Worm (Caenorhabditis elegans) whole organism, late embryonic: ENCODE data around the gene srb-19.

Experiments
- C08G9.2 ChIP-seq: sonication (generic microtip); optimal IDR thresholded peaks from 2 replicates; lab custom pipeline; 2016; ENCODE audit warnings: mild to moderate bottlenecking, missing genetic modification characterization, moderate library complexity, missing compliant biosample characterization
- C38D4.7 ChIP-seq: fragments of 200-800 bp; sonication (Bioruptor generic); optimal IDR thresholded peaks from 2 replicates; lab custom pipeline; 2018; ENCODE audit warnings: mild to moderate bottlenecking, missing genetic modification characterization, moderate library complexity, missing compliant biosample characterization
- Y22D7AL.16 ChIP-seq: sonication (generic microtip); optimal IDR thresholded peaks from 2 replicates; lab custom pipeline; 2016; ENCODE audit warnings: missing genetic modification characterization, missing compliant biosample characterization
- ahr-1 ChIP-seq: sonication (generic microtip); optimal IDR thresholded peaks from 2 replicates; lab custom pipeline; 2016; ENCODE audit warnings: missing genetic modification characterization, missing compliant biosample characterization
- ceh-14 ChIP-seq: sonication (generic microtip); optimal IDR thresholded peaks from 2 replicates; lab custom pipeline; 2016; ENCODE audit warnings: missing genotype, missing genetic modification characterization, missing compliant biosample characterization
- ceh-2 ChIP-seq: sonication (generic microtip); optimal IDR thresholded peaks from 2 replicates; lab custom pipeline; 2016; ENCODE audit warnings: missing genotype, missing genetic modification characterization, missing compliant biosample characterization
- ceh-22 ChIP-seq: sonication (generic microtip); optimal IDR thresholded peaks from 2 replicates; lab custom pipeline; 2017; ENCODE audit warnings: missing biosample characterization, missing genetic modification characterization
- ceh-24 ChIP-seq: sonication (generic microtip); optimal IDR thresholded peaks from 2 replicates; lab custom pipeline; 2016; ENCODE audit warnings: mild to moderate bottlenecking, missing genetic modification characterization, missing compliant biosample characterization
- ceh-30 ChIP-seq: fragments of 150-350 bp; optimal IDR thresholded peaks from 2 replicates; lab custom pipeline; 2014; ENCODE audit warnings: missing biosample characterization, missing genetic modification characterization
- ceh-31 ChIP-seq: sonication (generic microtip); optimal IDR thresholded peaks from 2 replicates; lab custom pipeline; 2016; ENCODE audit warnings: missing genetic modification characterization, missing compliant biosample characterization
- ceh-34 ChIP-seq: sonication (generic microtip); optimal IDR thresholded peaks from 2 replicates; lab custom pipeline; 2016; ENCODE audit warnings: mild to moderate bottlenecking, missing genetic modification characterization, missing compliant biosample characterization
- ceh-45 ChIP-seq: fragments of 200-800 bp; sonication (Bioruptor generic); IDR thresholded peaks from 2 replicates; pipeline ENCODE4 v1.3.6; 2022; ENCODE audit warnings: missing genetic modification reagents, missing genetic modification characterization, missing compliant biosample characterization
- ceh-9 ChIP-seq: sonication (generic microtip); optimal IDR thresholded peaks from 2 replicates; lab custom pipeline; 2016; ENCODE audit warnings: mild to moderate bottlenecking, missing genetic modification characterization, inconsistent platforms, missing compliant biosample characterization
- elt-4 ChIP-seq: sonication (generic microtip); optimal IDR thresholded peaks from 2 replicates; lab custom pipeline; 2016; ENCODE audit warnings: missing genetic modification characterization, missing compliant biosample characterization
- fkh-10 ChIP-seq: fragments of 150-350 bp; optimal IDR thresholded peaks from 2 replicates; lab custom pipeline; 2014; ENCODE audit warnings: missing biosample characterization, missing genetic modification reagents, missing genetic modification characterization
- gmeb-2 ChIP-seq: sonication (generic microtip); optimal IDR thresholded peaks from 2 replicates; lab custom pipeline; 2016; ENCODE audit warnings: missing genetic modification characterization, inconsistent platforms, missing compliant biosample characterization
- hlh-13 ChIP-seq: fragments of 200-800 bp; sonication (Bioruptor generic); optimal IDR thresholded peaks from 2 replicates; lab custom pipeline; 2018; ENCODE audit warnings: mild to moderate bottlenecking, missing genetic modification characterization, missing compliant biosample characterization
- hlh-15 ChIP-seq: sonication (generic microtip); optimal IDR thresholded peaks from 2 replicates; lab custom pipeline; 2016; ENCODE audit warnings: missing genetic modification characterization, missing compliant biosample characterization
- hlh-30 ChIP-seq: sonication (generic microtip); optimal IDR thresholded peaks from 2 replicates; lab custom pipeline; 2017; ENCODE audit warnings: antibody characterized with exemption, missing genetic modification characterization, missing compliant biosample characterization; ENCODE audit not compliant: insufficient read depth
- hlh-6 ChIP-seq: sonication (generic microtip); optimal IDR thresholded peaks from 2 replicates; lab custom pipeline; 2016; ENCODE audit warnings: missing genotype, missing genetic modification characterization, missing compliant biosample characterization
- lin-11 ChIP-seq: fragments of 200-800 bp; sonication (Bioruptor generic); optimal IDR thresholded peaks from 2 replicates; lab custom pipeline; 2018; ENCODE audit warnings: mild to moderate bottlenecking, missing genetic modification characterization, missing compliant biosample characterization
- mec-3 ChIP-seq: sonication (generic microtip); optimal IDR thresholded peaks from 2 replicates; lab custom pipeline; 2016; ENCODE audit warnings: borderline replicate concordance, missing genetic modification characterization, missing compliant biosample characterization
- nfya-1 ChIP-seq: sonication (generic microtip); optimal IDR thresholded peaks from 2 replicates; lab custom pipeline; 2017; ENCODE audit warnings: missing genetic modification characterization, mild to moderate bottlenecking, missing compliant biosample characterization, antibody characterized with exemption, moderate library complexity
- npax-4 ChIP-seq: sonication (generic microtip); optimal IDR thresholded peaks from 2 replicates; lab custom pipeline; 2016; ENCODE audit warnings: missing genetic modification characterization, missing compliant biosample characterization
- odd-2 ChIP-seq: sonication (generic microtip); optimal IDR thresholded peaks from 2 replicates; lab custom pipeline; 2017; ENCODE audit warnings: antibody characterized with exemption, mild to moderate bottlenecking, missing genetic modification characterization, missing compliant biosample characterization
- pag-3 ChIP-seq: sonication (generic microtip); optimal IDR thresholded peaks from 2 replicates; lab custom pipeline; 2016; ENCODE audit warnings: missing compliant biosample characterization, missing genetic modification characterization, borderline replicate concordance
- pat-9 ChIP-seq: fragments of 200-800 bp; sonication (Bioruptor generic); optimal IDR thresholded peaks from 2 replicates; lab custom pipeline; 2018; ENCODE audit warnings: mild to moderate bottlenecking, missing genetic modification characterization, moderate library complexity, missing compliant biosample characterization
- pax-1 ChIP-seq: fragments of 150-350 bp; optimal IDR thresholded peaks from 2 replicates; lab custom pipeline; 2014; ENCODE audit warnings: missing biosample characterization, missing genetic modification characterization
- pha-2 ChIP-seq: sonication (generic microtip); optimal IDR thresholded peaks from 2 replicates; lab custom pipeline; 2017; ENCODE audit warnings: mild to moderate bottlenecking, missing genetic modification characterization, missing compliant biosample characterization
- pqm-1 ChIP-seq: sonication (generic microtip); optimal IDR thresholded peaks from 2 replicates; lab custom pipeline; 2016; ENCODE audit warnings: missing genetic modification characterization, missing compliant biosample characterization
- pros-1 ChIP-seq: fragments of 150-350 bp; optimal IDR thresholded peaks from 2 replicates; lab custom pipeline; 2014; ENCODE audit warnings: missing biosample characterization, missing genetic modification reagents, missing genetic modification characterization
- rnt-1 ChIP-seq: sonication (generic microtip); optimal IDR thresholded peaks from 2 replicates; lab custom pipeline; 2016; ENCODE audit warnings: missing genetic modification characterization, missing compliant biosample characterization
- sox-2 ChIP-seq: fragments of 200-800 bp; sonication (Bioruptor generic); IDR thresholded peaks from 2 replicates; pipeline ENCODE4 v1.3.6; 2022; ENCODE audit warnings: missing genetic modification reagents, missing genetic modification characterization, missing compliant biosample characterization
- syd-9 ChIP-seq: sonication (generic microtip); optimal IDR thresholded peaks from 2 replicates; lab custom pipeline; 2016; ENCODE audit warnings: mild to moderate bottlenecking, missing genetic modification characterization, moderate library complexity, missing compliant biosample characterization
- tbx-2 ChIP-seq: sonication (generic microtip); optimal IDR thresholded peaks from 2 replicates; lab custom pipeline; 2016; ENCODE audit warnings: missing genetic modification characterization, missing compliant biosample characterization
- tbx-7 ChIP-seq: sonication (generic microtip); optimal IDR thresholded peaks from 2 replicates; lab custom pipeline; 2016; ENCODE audit warnings: missing genotype, missing genetic modification characterization, missing compliant biosample characterization
- ttx-3 ChIP-seq: sonication (generic microtip); optimal IDR thresholded peaks from 2 replicates; lab custom pipeline; 2016; ENCODE audit warnings: missing genetic modification reagents, missing genetic modification characterization, missing compliant biosample characterization
- unc-86 ChIP-seq: sonication (generic microtip); optimal IDR thresholded peaks from 2 replicates; lab custom pipeline; 2016; ENCODE audit warnings: missing genetic modification characterization, missing compliant biosample characterization
- zip-5 ChIP-seq: sonication (generic microtip); optimal IDR thresholded peaks from 2 replicates; lab custom pipeline; 2016; ENCODE audit warnings: missing genetic modification characterization, missing compliant biosample characterization

srb-19 gene

DNA sequence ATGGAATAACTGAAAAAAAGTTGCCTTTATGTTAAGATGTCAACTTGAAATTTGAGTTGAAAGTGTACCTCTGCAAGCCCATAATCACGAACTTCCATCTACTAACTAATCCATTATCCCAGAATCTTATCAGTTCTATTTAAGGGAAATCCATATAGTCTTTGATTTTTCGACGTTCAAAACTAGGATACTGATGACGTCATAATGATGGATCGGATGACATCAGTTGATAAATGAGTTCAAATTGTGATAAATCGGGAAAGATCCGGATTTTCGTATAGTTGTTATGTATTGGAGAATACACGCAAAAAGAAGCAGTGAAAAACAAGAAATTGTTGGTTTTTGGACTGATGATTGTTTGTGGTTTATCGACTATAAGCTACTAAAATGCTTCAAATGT, 23.8 kb upstream of the srb-19 start:
- no peak for TF ChIP-seq hlh-30 (tag; lab: Kevin White, UChicago)
- no peak for TF ChIP-seq gmeb-2 (tag; lab: Kevin White, UChicago)
- TF ChIP-seq C08G9.2 (tag; lab: Kevin White, UChicago), result no peak
- no peak for TF ChIP-seq pqm-1
- no peak for TF ChIP-seq ceh-2 (tag; lab: Kevin White, UChicago)
- TF ChIP-seq ahr-1 (tag; lab: Kevin White, UChicago), result no peak
- TF ChIP-seq elt-4, result no peak
- TF ChIP-seq ceh-31 (tag; lab: Kevin White, UChicago), result no peak

DNA sequence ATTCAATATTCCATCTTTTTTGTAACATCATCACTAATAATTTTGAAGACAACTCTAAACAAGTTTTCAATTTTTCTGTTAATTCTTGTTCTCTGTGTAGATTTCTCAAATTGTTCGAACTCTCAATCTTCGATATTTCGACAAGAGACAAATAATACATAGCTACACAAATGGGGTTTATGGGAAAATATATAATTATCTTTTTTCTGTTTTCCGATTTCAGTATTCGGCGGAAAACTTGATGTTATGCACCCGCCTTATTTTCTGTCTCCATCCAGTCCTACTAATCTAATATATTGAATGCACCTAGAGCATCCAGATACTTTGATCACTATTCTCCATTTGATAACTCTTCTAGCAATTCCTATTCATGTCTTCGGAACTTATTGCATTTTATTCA, 19.0 kb upstream of the srb-19 start, which contains the start of gene srh-268:
TSS of gene srh-268 (plus strand) at position 301 of the 400 bp plus-strand sequence.
- TF ChIP-seq pha-2 (no peak), nfya-1 (tag; lab: Kevin White, UChicago) (no peak), ttx-3 (no peak), tbx-7 (tag; lab: Kevin White, UChicago) (no peak), zip-5 (tag; lab: Kevin White, UChicago) (no peak), hlh-15 (tag; lab: Kevin White, UChicago) (no peak), ceh-24 (tag; lab: Kevin White, UChicago) (no peak), C08G9.2 (tag; lab: Kevin White, UChicago) (no peak), C38D4.7 (GFP tag; lab: Kevin White, UChicago) (no peak), ceh-14 (tag; lab: Kevin White, UChicago) (no peak), pat-9 (no peak), unc-86 (no peak), tbx-2 (tag; lab: Kevin White, UChicago) (no peak), hlh-6 (tag; lab: Kevin White, UChicago) (no peak)

DNA sequence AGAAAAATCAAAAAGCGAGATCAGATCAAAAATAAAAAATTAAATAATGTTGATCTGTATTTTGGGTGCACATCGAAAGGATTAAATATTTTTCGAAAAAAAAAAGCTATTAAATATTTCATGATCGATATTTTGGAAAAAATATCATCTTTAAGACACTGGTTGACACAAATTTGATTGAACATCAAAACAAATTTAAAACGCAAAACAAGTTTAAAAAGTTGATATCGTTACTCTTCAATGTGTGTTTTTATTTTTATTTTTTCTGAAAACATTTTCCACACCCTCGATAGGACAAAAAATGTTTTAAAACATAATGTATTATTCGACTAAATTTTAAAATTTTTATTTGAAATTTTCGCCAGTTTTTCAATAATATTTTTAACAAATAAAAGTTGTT, 18.0 kb upstream of the srb-19 start, which contains the start of gene C54F6.12:
TSS of gene C54F6.12 (minus strand) at position 101 of the 400 bp plus-strand sequence.
- no peak for TF ChIP-seq tbx-7 (tag; lab: Kevin White, UChicago)
- no peak for TF ChIP-seq odd-2
- no peak for TF ChIP-seq zip-5 (tag; lab: Kevin White, UChicago)

DNA sequence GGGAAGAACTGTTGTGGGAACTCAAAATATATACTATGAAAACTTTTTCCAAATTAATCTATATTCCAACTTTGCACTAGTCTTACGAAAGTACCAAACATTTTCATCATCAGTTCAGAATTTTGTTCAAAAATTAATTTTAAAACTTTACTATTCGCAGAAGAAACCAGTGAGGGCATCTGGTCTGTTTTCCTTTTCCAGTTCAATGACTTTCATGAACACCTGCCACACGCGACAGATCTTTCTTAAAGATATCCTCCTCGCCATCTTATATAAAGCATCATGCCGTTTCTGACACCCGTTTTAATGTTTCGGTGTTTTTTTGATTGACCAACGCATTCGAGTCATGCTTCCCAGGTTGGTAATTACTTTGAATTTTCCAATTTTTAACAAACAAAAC, 13.0 kb upstream of the srb-19 start, which contains the start of gene C54F6.3:
TSS of gene C54F6.3 (plus strand) at position 301 of the 400 bp plus-strand sequence.
- no peak for TF ChIP-seq npax-4

DNA sequence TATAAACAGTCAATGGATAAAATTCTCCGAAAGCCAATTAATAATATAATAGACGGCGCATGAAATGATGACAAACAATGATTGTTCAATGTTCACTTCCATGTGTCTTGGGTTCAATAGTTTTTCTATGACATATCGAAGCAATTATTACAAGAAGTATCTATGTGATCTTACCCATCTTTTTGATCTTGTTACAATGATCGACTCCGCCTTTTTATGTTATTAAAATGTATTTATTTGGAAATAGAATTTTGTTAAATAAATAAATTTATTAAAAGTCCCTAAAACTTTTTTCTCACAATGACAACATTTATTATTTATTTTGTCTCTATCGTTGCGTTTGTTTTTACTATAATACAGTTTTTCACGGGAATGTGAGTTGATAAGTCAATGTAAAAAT, 9.9 kb upstream of the srb-19 start, which contains the start of gene swt-2:
TSS of gene swt-2 (plus strand) at position 301 of the 400 bp plus-strand sequence.
- TF ChIP-seq pros-1 (no peak), sox-2 (GFP tag; lab: Robert Waterston, UW) (no peak), hlh-6 (tag; lab: Kevin White, UChicago) (no peak), C08G9.2 (tag; lab: Kevin White, UChicago) (no peak), pax-1 (no peak), ttx-3 (no peak), hlh-30 (tag; lab: Kevin White, UChicago) (no peak), ceh-30 (tag; lab: Kevin White, UChicago) (no peak), hlh-15 (tag; lab: Kevin White, UChicago) (no peak)

DNA sequence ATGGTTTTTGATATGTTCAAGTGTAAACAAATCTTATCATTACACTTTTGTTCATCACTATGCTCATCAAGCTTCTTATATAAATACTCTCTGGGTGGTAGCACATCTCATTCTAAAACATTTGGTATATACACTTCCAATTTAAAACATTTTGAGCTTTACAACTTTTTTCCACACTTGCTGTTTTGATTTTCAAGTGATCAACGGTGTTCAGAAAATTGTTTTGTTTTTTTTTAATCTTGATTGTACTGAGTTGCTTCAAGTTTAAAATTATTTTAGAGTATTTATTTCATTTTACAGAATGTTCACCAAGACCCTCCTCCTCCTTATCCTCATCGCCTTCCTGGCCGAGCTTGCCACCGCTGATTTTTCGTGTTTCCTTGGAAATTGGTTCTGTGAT, 8.8 kb upstream of the srb-19 start, which contains the start of gene C54F6.5:
TSS of gene C54F6.5 (plus strand) at position 301 of the 400 bp plus-strand sequence.
- no peak for TF ChIP-seq hlh-13 (GFP tag; lab: Kevin White, UChicago)
- TF ChIP-seq hlh-15 (tag; lab: Kevin White, UChicago), result no peak
- no peak for TF ChIP-seq hlh-30 (tag; lab: Kevin White, UChicago)
- TF ChIP-seq zip-5 (tag; lab: Kevin White, UChicago), result no peak
- no peak for TF ChIP-seq mec-3 (tag; lab: Kevin White, UChicago)

DNA sequence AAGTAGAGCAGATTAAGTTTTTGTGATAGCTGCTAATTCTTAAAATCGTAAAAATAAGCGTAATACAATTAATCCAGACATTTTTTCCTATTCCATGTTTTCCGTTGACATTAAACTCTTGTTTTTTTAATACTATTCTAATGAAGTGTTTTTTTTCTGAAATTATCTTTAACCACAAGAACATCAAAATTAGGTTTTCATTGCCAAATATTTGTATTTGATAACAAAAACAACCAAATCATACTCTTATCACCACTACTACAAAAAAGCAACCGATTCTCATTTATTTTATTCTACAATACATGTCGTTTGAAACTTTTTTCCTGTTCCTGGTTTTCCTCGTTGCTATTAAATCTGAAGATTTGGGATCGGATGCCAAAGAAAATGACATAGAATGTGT, 7.2 kb upstream of the srb-19 start, which contains the start of gene C54F6.17:
TSS of gene C54F6.17 (plus strand) at position 301 of the 400 bp plus-strand sequence.
- TF ChIP-seq pag-3 (tag; lab: Kevin White, UChicago) (no peak), ceh-14 (tag; lab: Kevin White, UChicago) (no peak), ceh-45 (no peak), ceh-22 (tag; lab: Kevin White, UChicago) (no peak), tbx-2 (tag; lab: Kevin White, UChicago) (no peak), ceh-24 (tag; lab: Kevin White, UChicago) (no peak), ceh-30 (tag; lab: Kevin White, UChicago) (no peak), zip-5 (tag; lab: Kevin White, UChicago) (no peak), lin-11 (tag; lab: Kevin White, UChicago) (no peak), ceh-34 (tag; lab: Kevin White, UChicago) (no peak), sox-2 (GFP tag; lab: Robert Waterston, UW) (no peak), ceh-9 (tag; lab: Kevin White, UChicago) (no peak), rnt-1 (no peak), syd-9 (no peak), Y22D7AL.16 (tag; lab: Kevin White, UChicago) (no peak), fkh-10 (GFP tag; lab: Kevin White, UChicago) (no peak), ttx-3 (no peak), pat-9 (no peak)
- TF ChIP-seq, all 69 proteins: peak for 0
